Fruit fly (Drosophila melanogaster) whole organism: ENCODE data around the gene CG8219.

ENCODE experiments used
- CG8478 ChIP-seq: fragments of >200 bp; optimal IDR thresholded peaks from 2 replicates; lab custom pipeline; 2018; ENCODE audit warnings: inconsistent platforms
- EcR ChIP-seq, 2 experiments: fragments of >200 bp; optimal IDR thresholded peaks; 2 replicates each; lab custom pipeline; 2017; ENCODE audit warnings: missing biosample characterization in 2 of 2, missing genetic modification characterization in 2 of 2, missing genetic modification reagents in 2 of 2
- pan ChIP-seq: fragments of >200 bp; optimal IDR thresholded peaks from 2 replicates; lab custom pipeline; 2017
- psq ChIP-seq: fragments of >200 bp; optimal IDR thresholded peaks from 2 replicates; lab custom pipeline; 2017

- TF ChIP-seq psq (no peak), CG8478 (lab: Kevin White, UChicago) (no peak), EcR (GFP tag; optimal IDR thresholded peaks at IDR 0.05; lab: Kevin White, UChicago) (no peak), pan (lab: Kevin White, UChicago) (no peak)
These were observed 40.4 kb upstream of the CG8219 start for dm6 chr3L:6159863-6160262.
